Comparison of ENCODE assay signal across 4 worm cellular contexts in genomic region chrIV:2408437-2408836, ce11.
TF ChIP-seq lines count a peak whose summit lies in the region.

No protein-coding gene starts in this region.

TF ChIP-seq in whole organism, L2 larva, 48 proteins besides CTCF, POLR2A, EP300 and RAD21 (continued from another document):
- no peak for TF ChIP-seq nhr-12 (tag; optimal IDR thresholded peaks at IDR 0.05; lab: Kevin White, UChicago)
- TF ChIP-seq sma-9 (GFP tag; optimal IDR thresholded peaks at IDR 0.05; lab: Kevin White, UChicago) = peak; percentile 74
- no peak for TF ChIP-seq sma-9 (tag; optimal IDR thresholded peaks at IDR 0.05; lab: Kevin White, UChicago)
- TF ChIP-seq skn-1 (tag; optimal IDR thresholded peaks at IDR 0.05; lab: Kevin White, UChicago) = no peak
- peak; percentile 52 for TF ChIP-seq ceh-16 (tag; optimal IDR thresholded peaks at IDR 0.05; lab: Kevin White, UChicago)
- no peak for TF ChIP-seq nhr-11 (tag; optimal IDR thresholded peaks at IDR 0.05; lab: Kevin White, UChicago)
- no peak for TF ChIP-seq ama-1 (optimal IDR thresholded peaks at IDR 0.05; lab: Kevin White, UChicago)
- TF ChIP-seq nhr-6 (tag; optimal IDR thresholded peaks at IDR 0.05; lab: Kevin White, UChicago) = peak; percentile 36
- TF ChIP-seq C34F6.9 (tag; optimal IDR thresholded peaks at IDR 0.05; lab: Kevin White, UChicago) = peak; percentile 84
- TF ChIP-seq nhr-25 (tag; optimal IDR thresholded peaks at IDR 0.05; lab: Kevin White, UChicago) = peak; percentile 57
- peak; percentile 59 for TF ChIP-seq nhr-21 (tag; optimal IDR thresholded peaks at IDR 0.05; lab: Kevin White, UChicago)
- peak; percentile 25 for TF ChIP-seq blmp-1 (tag; optimal IDR thresholded peaks at IDR 0.05; lab: Kevin White, UChicago; ENCODE audit: insufficient read depth)

TF ChIP-seq in whole organism, L4 larva, 104 proteins besides CTCF, POLR2A, EP300 and RAD21 (continued from another document and continues in another):
- TF ChIP-seq daf-16 (GFP tag; optimal IDR thresholded peaks at IDR 0.05; lab: Kevin White, UChicago) = peak; percentile 75 to 81
- peak; percentile 69 for TF ChIP-seq daf-16 (tag; optimal IDR thresholded peaks at IDR 0.05; lab: Kevin White, UChicago)
- TF ChIP-seq set-16 (GFP tag; IDR thresholded peaks at IDR 0.05; lab: Robert Waterston, UW) = peak; percentile 78
- TF ChIP-seq dmd-6 (GFP tag; IDR thresholded peaks at IDR 0.05; lab: Robert Waterston, UW) = peak; percentile 81
- peak; percentile 82 for TF ChIP-seq Y5F2A.4 (GFP tag; optimal IDR thresholded peaks at IDR 0.05; lab: Kevin White, UChicago)
- TF ChIP-seq lin-38 (GFP tag; IDR thresholded peaks at IDR 0.05; lab: Robert Waterston, UW) = peak; percentile 89
- peak; percentile 73 for TF ChIP-seq hlh-30 (tag; optimal IDR thresholded peaks at IDR 0.05; lab: Kevin White, UChicago; ENCODE audit: insufficient read depth)
- TF ChIP-seq lsy-2 (tag; optimal IDR thresholded peaks at IDR 0.05; lab: Kevin White, UChicago) = peak in 1 of 2 experiments; percentile 86
- TF ChIP-seq ces-1 (GFP tag; optimal IDR thresholded peaks at IDR 0.05; lab: Kevin White, UChicago) = peak; percentile 8
- TF ChIP-seq unc-62 (GFP tag; optimal IDR thresholded peaks at IDR 0.05 in 1 of 2; lab: Kevin White, UChicago) = peak in 1 of 2 experiments; percentile 39
- TF ChIP-seq unc-62 (tag; optimal IDR thresholded peaks at IDR 0.05; lab: Kevin White, UChicago) = no peak
- TF ChIP-seq ZK337.2 (GFP tag; IDR thresholded peaks at IDR 0.05; lab: Robert Waterston, UW) = peak; percentile 71; the same call in 1 of the 2 replicates
- TF ChIP-seq fos-1 (tag; optimal IDR thresholded peaks at IDR 0.05; lab: Kevin White, UChicago) = no peak
- no peak for TF ChIP-seq F26F4.8 (GFP tag; conservative IDR thresholded peaks at IDR 0.05; lab: Robert Waterston, UW)
- peak; percentile 8 for TF ChIP-seq ceh-32 (tag; optimal IDR thresholded peaks at IDR 0.05; lab: Kevin White, UChicago; ENCODE audit: poor library complexity)
- peak; percentile 72 for TF ChIP-seq fkh-10 (GFP tag; optimal IDR thresholded peaks at IDR 0.05; lab: Kevin White, UChicago)
- TF ChIP-seq lir-3 (tag; optimal IDR thresholded peaks at IDR 0.05; lab: Kevin White, UChicago) = peak; percentile 66
- peak; percentile 88; the same call in 1 of the 2 replicates for TF ChIP-seq F44E2.7 (GFP tag; IDR thresholded peaks at IDR 0.05; lab: Robert Waterston, UW)
- TF ChIP-seq T26A8.4 (GFP tag; IDR thresholded peaks at IDR 0.05; lab: Robert Waterston, UW) = peak; percentile 87
- peak; percentile 24 for TF ChIP-seq ztf-7 (tag; optimal IDR thresholded peaks at IDR 0.05; lab: Kevin White, UChicago)
- 0 out of 2 replicates have a peak, but pooled peaks have one; percentile 52 for TF ChIP-seq lin-1 (GFP tag; IDR thresholded peaks at IDR 0.05; lab: Robert Waterston, UW)
- peak; percentile 44 for TF ChIP-seq F49E8.2 (tag; optimal IDR thresholded peaks at IDR 0.05; lab: Kevin White, UChicago; ENCODE audit: borderline replicate concordance)
- peak; percentile 71; the same call in 1 of the 2 replicates for TF ChIP-seq Y75B8A.6 (GFP tag; IDR thresholded peaks at IDR 0.05; lab: Robert Waterston, UW)
- peak; percentile 79 for TF ChIP-seq spr-1 (tag; optimal IDR thresholded peaks at IDR 0.05; lab: Kevin White, UChicago)
- no peak for TF ChIP-seq unc-39 (tag; optimal IDR thresholded peaks at IDR 0.05; lab: Kevin White, UChicago)
- peak; percentile 81; the same call in 1 of the 2 replicates for TF ChIP-seq D1046.2 (GFP tag; IDR thresholded peaks at IDR 0.05; lab: Robert Waterston, UW)
- peak; percentile 79 for TF ChIP-seq zfp-3 (GFP tag; conservative IDR thresholded peaks at IDR 0.05; lab: Robert Waterston, UW)
- TF ChIP-seq dmd-8 (GFP tag; IDR thresholded peaks at IDR 0.05; lab: Robert Waterston, UW) = peak; percentile 86; the same call in 1 of the 2 replicates
- TF ChIP-seq R02D3.7 (tag; optimal IDR thresholded peaks at IDR 0.05; lab: Kevin White, UChicago) = no peak
- TF ChIP-seq arid-1 (GFP tag; conservative IDR thresholded peaks at IDR 0.05; lab: Robert Waterston, UW) = peak; percentile 80
- TF ChIP-seq dpl-1 (GFP tag; optimal IDR thresholded peaks at IDR 0.05; lab: Kevin White, UChicago) = peak; percentile 52
- peak; percentile 33 for TF ChIP-seq jun-1 (tag; optimal IDR thresholded peaks at IDR 0.05; lab: Kevin White, UChicago)
- peak; percentile 87 for TF ChIP-seq madf-9 (GFP tag; conservative IDR thresholded peaks at IDR 0.05; lab: Robert Waterston, UW)
- TF ChIP-seq nhr-48 (tag; optimal IDR thresholded peaks at IDR 0.05; lab: Kevin White, UChicago) = peak; percentile 74
- TF ChIP-seq Y48G9A.11 (GFP tag; IDR thresholded peaks at IDR 0.05; lab: Robert Waterston, UW) = peak; percentile 85
- peak; percentile 69 for TF ChIP-seq unc-130 (GFP tag; optimal IDR thresholded peaks at IDR 0.05; lab: Kevin White, UChicago)
- TF ChIP-seq nhr-237 (tag; optimal IDR thresholded peaks at IDR 0.05; lab: Kevin White, UChicago) = no peak
- no peak for TF ChIP-seq nhr-76 (tag; optimal IDR thresholded peaks at IDR 0.05; lab: Kevin White, UChicago)

TF ChIP-seq in whole organism, late embryonic, 69 proteins besides CTCF, POLR2A, EP300 and RAD21 (continued from another document and continues in another):
- TF ChIP-seq ceh-30 (tag; optimal IDR thresholded peaks at IDR 0.05; lab: Kevin White, UChicago) = peak; percentile 83
- TF ChIP-seq K09A11.1 (tag; optimal IDR thresholded peaks at IDR 0.05; lab: Kevin White, UChicago; ENCODE audit: insufficient read depth) = peak; percentile 85
- no peak for TF ChIP-seq pax-1 (tag; optimal IDR thresholded peaks at IDR 0.05; lab: Kevin White, UChicago)
- TF ChIP-seq nfya-1 (tag; optimal IDR thresholded peaks at IDR 0.05; lab: Kevin White, UChicago) = peak; percentile 85
- no peak for TF ChIP-seq unc-55 (GFP tag; optimal IDR thresholded peaks at IDR 0.05; lab: Kevin White, UChicago)
- no peak for TF ChIP-seq pha-4 (tag; optimal IDR thresholded peaks at IDR 0.05; lab: Kevin White, UChicago)
- TF ChIP-seq che-1 (tag; optimal IDR thresholded peaks at IDR 0.05; lab: Kevin White, UChicago) = peak; percentile 81
- peak; percentile 88 for TF ChIP-seq hlh-8 (tag; optimal IDR thresholded peaks at IDR 0.05; lab: Kevin White, UChicago)
- peak; percentile 86 for TF ChIP-seq ttx-3 (tag; optimal IDR thresholded peaks at IDR 0.05; lab: Kevin White, UChicago)
- peak; percentile 94 for TF ChIP-seq tbx-2 (tag; optimal IDR thresholded peaks at IDR 0.05; lab: Kevin White, UChicago)
- no peak for TF ChIP-seq elt-4 (tag; optimal IDR thresholded peaks at IDR 0.05; lab: Kevin White, UChicago)
- peak; percentile 73 for TF ChIP-seq lin-11 (tag; optimal IDR thresholded peaks at IDR 0.05; lab: Kevin White, UChicago)
- peak; percentile 80 for TF ChIP-seq sdc-2 (tag; optimal IDR thresholded peaks at IDR 0.05; lab: Kevin White, UChicago)
- TF ChIP-seq K02D7.2 (tag; optimal IDR thresholded peaks at IDR 0.05; lab: Kevin White, UChicago) = peak; percentile 83
- peak; percentile 52 for TF ChIP-seq ceh-24 (tag; optimal IDR thresholded peaks at IDR 0.05; lab: Kevin White, UChicago)
- peak; percentile 82 for TF ChIP-seq hlh-13 (GFP tag; optimal IDR thresholded peaks at IDR 0.05; lab: Kevin White, UChicago)
- TF ChIP-seq unc-86 (tag; optimal IDR thresholded peaks at IDR 0.05; lab: Kevin White, UChicago) = peak; percentile 87
- TF ChIP-seq sox-2 (GFP tag; IDR thresholded peaks at IDR 0.05; lab: Robert Waterston, UW) = peak; percentile 60; the same call in 1 of the 2 replicates
- peak; percentile 86 for TF ChIP-seq ceh-6 (GFP tag; optimal IDR thresholded peaks at IDR 0.05; lab: Kevin White, UChicago)
- peak; percentile 91 for TF ChIP-seq ref-2 (tag; optimal IDR thresholded peaks at IDR 0.05; lab: Kevin White, UChicago)
- TF ChIP-seq C38D4.7 (GFP tag; optimal IDR thresholded peaks at IDR 0.05; lab: Kevin White, UChicago) = peak; percentile 82
- peak; percentile 89 for TF ChIP-seq ceh-34 (tag; optimal IDR thresholded peaks at IDR 0.05; lab: Kevin White, UChicago)
- peak; percentile 80; the same call in 1 of the 2 replicates for TF ChIP-seq ceh-45 (GFP tag; IDR thresholded peaks at IDR 0.05; lab: Robert Waterston, UW)
- TF ChIP-seq pat-9 (tag; optimal IDR thresholded peaks at IDR 0.05; lab: Kevin White, UChicago) = peak; percentile 76
- peak; percentile 88 for TF ChIP-seq syd-9 (tag; optimal IDR thresholded peaks at IDR 0.05; lab: Kevin White, UChicago)
- TF ChIP-seq tbx-7 (tag; optimal IDR thresholded peaks at IDR 0.05; lab: Kevin White, UChicago) = peak; percentile 61
- TF ChIP-seq ceh-2 (tag; optimal IDR thresholded peaks at IDR 0.05; lab: Kevin White, UChicago) = peak; percentile 74
- TF ChIP-seq lim-6 (tag; optimal IDR thresholded peaks at IDR 0.05; lab: Kevin White, UChicago) = peak; percentile 71
- peak; percentile 87 for TF ChIP-seq rnt-1 (tag; optimal IDR thresholded peaks at IDR 0.05; lab: Kevin White, UChicago)
- peak; percentile 53 for TF ChIP-seq pag-3 (tag; optimal IDR thresholded peaks at IDR 0.05; lab: Kevin White, UChicago; ENCODE audit: borderline replicate concordance)
- peak; percentile 80 for TF ChIP-seq F13H6.1 (tag; optimal IDR thresholded peaks at IDR 0.05; lab: Kevin White, UChicago)
- TF ChIP-seq zip-5 (tag; optimal IDR thresholded peaks at IDR 0.05; lab: Kevin White, UChicago) = peak; percentile 56
- TF ChIP-seq ceh-19 (GFP tag; optimal IDR thresholded peaks at IDR 0.05; lab: Kevin White, UChicago) = peak; percentile 91
- TF ChIP-seq npax-4 (tag; optimal IDR thresholded peaks at IDR 0.05; lab: Kevin White, UChicago) = peak; percentile 63
- peak; percentile 68 for TF ChIP-seq unc-42 (tag; optimal IDR thresholded peaks at IDR 0.05; lab: Kevin White, UChicago)
- peak; percentile 94 for TF ChIP-seq ceh-18 (tag; optimal IDR thresholded peaks at IDR 0.05; lab: Kevin White, UChicago)
- peak; percentile 65 for TF ChIP-seq fkh-10 (GFP tag; optimal IDR thresholded peaks at IDR 0.05; lab: Kevin White, UChicago)
- TF ChIP-seq hlh-30 (tag; optimal IDR thresholded peaks at IDR 0.05; lab: Kevin White, UChicago; ENCODE audit: insufficient read depth) = peak; percentile 84
- TF ChIP-seq ceh-14 (tag; optimal IDR thresholded peaks at IDR 0.05; lab: Kevin White, UChicago) = peak; percentile 89
- peak; percentile 89 for TF ChIP-seq ceh-31 (tag; optimal IDR thresholded peaks at IDR 0.05; lab: Kevin White, UChicago)
- peak; percentile 80 for TF ChIP-seq dmd-4 (tag; optimal IDR thresholded peaks at IDR 0.05; lab: Kevin White, UChicago; ENCODE audit: borderline replicate concordance)
- TF ChIP-seq pha-2 (tag; optimal IDR thresholded peaks at IDR 0.05; lab: Kevin White, UChicago) = peak; percentile 89

TF ChIP-seq in whole organism, mixed stage, embryonic, 35 proteins besides CTCF, POLR2A, EP300 and RAD21 (continued from another document):
- TF ChIP-seq nhr-2 (tag; optimal IDR thresholded peaks at IDR 0.05; lab: Kevin White, UChicago) (no peak), mls-2 (tag; optimal IDR thresholded peaks at IDR 0.05; lab: Kevin White, UChicago) (peak; percentile 95), ces-1 (GFP tag; optimal IDR thresholded peaks at IDR 0.05; lab: Kevin White, UChicago) (peak; percentile 40), flh-1 (GFP tag; optimal IDR thresholded peaks at IDR 0.05; lab: Kevin White, UChicago) (peak; percentile 73), nhr-28 (tag; optimal IDR thresholded peaks at IDR 0.05; lab: Kevin White, UChicago) (peak; percentile 46), elt-3 (tag; optimal IDR thresholded peaks at IDR 0.05; lab: Kevin White, UChicago) (no peak)
